Worm (Caenorhabditis elegans) whole organism, L4 larva: ENCODE data around the gene dhps-1.

Experiments
- D1046.2 ChIP-seq: fragments of 200-800 bp; sonication (Bioruptor generic); IDR thresholded peaks from 2 replicates; pipeline ENCODE4 v1.3.6; 2022; ENCODE audit warnings: missing genetic modification characterization, missing compliant biosample characterization
- T20F7.1 ChIP-seq: fragments of 200-800 bp; sonication (Bioruptor generic); optimal IDR thresholded peaks from 2 replicates; lab custom pipeline; 2018; ENCODE audit warnings: mild to moderate bottlenecking, missing genetic modification characterization, missing compliant biosample characterization
- ZK337.2 ChIP-seq: fragments of 200-800 bp; sonication (Bioruptor generic); IDR thresholded peaks from 2 replicates; pipeline ENCODE4 v1.3.6; 2022; ENCODE audit warnings: missing genetic modification reagents, missing genetic modification characterization, missing compliant biosample characterization
- aha-1 ChIP-seq: fragments of 150-350 bp; peaks from one replicate; lab custom pipeline; 2014; ENCODE audit warnings: missing biosample characterization, missing genetic modification characterization
- ama-1 ChIP-seq: fragments of 150-350 bp; optimal IDR thresholded peaks from 2 replicates; lab custom pipeline; 2014; ENCODE audit warnings: inconsistent platforms, mixed read lengths
- ceh-20 ChIP-seq: fragments of 200-800 bp; sonication (Bioruptor generic); IDR thresholded peaks from 2 replicates; pipeline ENCODE4 v1.3.6; 2022; ENCODE audit warnings: missing genetic modification reagents, missing genetic modification characterization, missing compliant biosample characterization
- cey-2 ChIP-seq: sonication (generic microtip); optimal IDR thresholded peaks from 3 replicates; lab custom pipeline; 2017; ENCODE audit warnings: missing genetic modification characterization, mild to moderate bottlenecking, missing compliant biosample characterization, antibody characterized with exemption, borderline replicate concordance; ENCODE audit not compliant: insufficient read depth
- dmd-9 ChIP-seq: fragments of 200-800 bp; sonication (Bioruptor generic); IDR thresholded peaks from 2 replicates; pipeline ENCODE4 v1.3.6; 2022; ENCODE audit warnings: missing genetic modification reagents, missing genetic modification characterization, missing compliant biosample characterization
- egl-43 ChIP-seq: fragments of 200-800 bp; sonication (Bioruptor generic); IDR thresholded peaks from 2 replicates; pipeline ENCODE4 v1.3.6; 2022; ENCODE audit warnings: missing genetic modification reagents, missing genetic modification characterization, missing compliant biosample characterization
- hlh-11 ChIP-seq: fragments of 200-800 bp; sonication (Bioruptor generic); optimal IDR thresholded peaks from 2 replicates; lab custom pipeline; 2018; ENCODE audit warnings: mild to moderate bottlenecking, missing genetic modification characterization, missing compliant biosample characterization
- hlh-30 ChIP-seq: sonication (generic microtip); optimal IDR thresholded peaks from 2 replicates; lab custom pipeline; 2017; ENCODE audit warnings: antibody characterized with exemption, mild to moderate bottlenecking, missing genetic modification characterization, missing compliant biosample characterization; ENCODE audit not compliant: insufficient read depth
- hmg-1.1 ChIP-seq: fragments of 200-800 bp; sonication (Bioruptor generic); IDR thresholded peaks from 2 replicates; pipeline ENCODE4 v1.3.6; 2022; ENCODE audit warnings: missing genetic modification reagents, missing genetic modification characterization, missing compliant biosample characterization
- lin-13 ChIP-seq: fragments of 150-350 bp; optimal IDR thresholded peaks from 2 replicates; lab custom pipeline; 2014; ENCODE audit warnings: missing biosample characterization, missing genetic modification reagents, missing genetic modification characterization
- lin-38 ChIP-seq: fragments of 200-800 bp; sonication (Bioruptor generic); IDR thresholded peaks from 2 replicates; pipeline ENCODE4 v1.3.6; 2022; ENCODE audit warnings: missing genetic modification reagents, missing genetic modification characterization, missing compliant biosample characterization
- madf-5 ChIP-seq, 2 experiments: fragments of 200-800 bp; sonication (Bioruptor generic); IDR thresholded peaks; 2 replicates each; pipeline ENCODE4 v1.3.6; 2022; ENCODE audit warnings: missing compliant biosample characterization in 2 of 2, missing genetic modification characterization in 2 of 2
- madf-9 ChIP-seq: fragments of 200-800 bp; sonication (Bioruptor generic); conservative IDR thresholded peaks from 2 replicates; pipeline ENCODE4 v1.3.6; 2022; ENCODE audit warnings: missing genetic modification reagents, missing genetic modification characterization, missing compliant biosample characterization
- mep-1 ChIP-seq: fragments of 150-350 bp; sonication (generic microtip); optimal IDR thresholded peaks from 3 replicates; lab custom pipeline; 2014; ENCODE audit warnings: missing biosample characterization, missing genetic modification characterization
- mes-2 ChIP-seq: sonication (generic microtip); optimal IDR thresholded peaks from 2 replicates; lab custom pipeline; 2016; ENCODE audit warnings: missing genotype, mild to moderate bottlenecking, missing genetic modification characterization, missing compliant biosample characterization; ENCODE audit not compliant: poor library complexity, severe bottlenecking
- nhr-102 ChIP-seq: sonication (generic microtip); optimal IDR thresholded peaks from 2 replicates; lab custom pipeline; 2016; ENCODE audit warnings: mild to moderate bottlenecking, missing genetic modification characterization, moderate library complexity, missing compliant biosample characterization
- nhr-28 ChIP-seq: fragments of 150-350 bp; optimal IDR thresholded peaks from 2 replicates; lab custom pipeline; 2014; ENCODE audit warnings: missing biosample characterization, missing genetic modification characterization
- nhr-48 ChIP-seq: sonication (generic microtip); optimal IDR thresholded peaks from 2 replicates; lab custom pipeline; 2016; ENCODE audit warnings: mild to moderate bottlenecking, missing genetic modification characterization, missing compliant biosample characterization
- nhr-76 ChIP-seq: fragments of 150-350 bp; optimal IDR thresholded peaks from 2 replicates; lab custom pipeline; 2014; ENCODE audit warnings: missing biosample characterization, missing genetic modification characterization
- pqm-1 ChIP-seq: sonication (generic microtip); optimal IDR thresholded peaks from 2 replicates; lab custom pipeline; 2017; ENCODE audit warnings: missing biosample characterization, missing genetic modification characterization
- rbr-2 ChIP-seq: sonication (generic microtip); optimal IDR thresholded peaks from 2 replicates; lab custom pipeline; 2016; ENCODE audit warnings: missing genotype, missing genetic modification characterization, missing compliant biosample characterization
- saeg-2 ChIP-seq: fragments of 200-800 bp; sonication (Bioruptor generic); IDR thresholded peaks from 2 replicates; pipeline ENCODE4 v1.3.6; 2022; ENCODE audit warnings: missing genetic modification reagents, missing genetic modification characterization, missing compliant biosample characterization
- snpc-1.2 ChIP-seq: fragments of 200-800 bp; sonication (Bioruptor generic); IDR thresholded peaks from 2 replicates; pipeline ENCODE4 v1.3.6; 2022; ENCODE audit warnings: missing genetic modification reagents, missing genetic modification characterization, missing compliant biosample characterization
- unc-62 ChIP-seq, 3 experiments: fragments of 150-350 bp in 1 of 3; sonication (generic microtip); optimal IDR thresholded peaks in 2 of 3; peaks in 1 of 3; 1 replicate in 1 of 3; 2 replicates in 2 of 3; lab custom pipeline; 2014 to 2017; ENCODE audit warnings: missing biosample characterization in 3 of 3, missing genetic modification characterization in 3 of 3, missing genetic modification reagents in 3 of 3, missing genotype in 1 of 3
- zag-1 ChIP-seq: fragments of 150-350 bp; optimal IDR thresholded peaks from 2 replicates; lab custom pipeline; 2014; ENCODE audit warnings: missing biosample characterization, missing genetic modification characterization

Gene dhps-1

DNA sequence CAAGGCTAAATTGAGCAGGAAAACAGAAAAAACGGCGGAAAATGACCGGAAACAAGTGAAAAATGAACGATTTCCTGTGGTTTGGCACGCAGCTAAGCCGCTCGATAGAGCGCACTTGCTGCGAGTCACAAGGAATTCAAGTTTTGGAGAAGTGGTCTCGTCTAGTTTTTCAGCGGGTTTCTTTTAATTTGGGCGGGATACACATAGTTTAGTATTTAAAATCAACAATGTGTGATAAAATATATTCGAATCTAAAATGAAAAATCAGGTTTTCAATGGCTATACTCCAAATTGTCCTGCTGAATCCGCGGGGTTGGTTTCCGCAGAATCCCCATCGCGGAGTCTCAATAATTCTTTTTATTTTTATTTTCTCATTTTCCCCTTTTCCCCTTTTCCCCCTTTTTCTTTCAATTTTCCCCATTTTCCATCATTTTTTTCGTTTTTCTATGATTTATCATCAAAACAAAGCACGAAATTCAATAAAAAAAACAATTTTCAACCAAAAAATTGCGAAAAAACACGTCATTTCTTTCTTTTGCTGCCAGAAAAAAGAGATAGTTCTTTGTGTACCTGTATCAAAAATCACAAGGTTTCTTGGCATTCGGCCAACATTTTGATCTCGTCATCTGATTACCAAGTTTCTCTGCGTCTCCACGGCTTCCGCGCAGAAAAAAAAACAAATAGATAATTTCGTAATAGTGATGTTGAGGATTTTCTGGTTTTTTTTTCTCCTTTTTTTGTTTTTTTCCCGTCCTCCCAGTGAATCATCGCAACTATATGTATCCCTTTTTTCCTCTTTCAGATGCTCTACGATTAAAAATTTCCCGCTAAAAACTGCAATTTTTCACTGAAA is 49.5 kb downstream of the dhps-1 start, which contains the start of gene ippk-1 (continued):
- peak; percentile 83 for TF ChIP-seq hlh-30
- TF ChIP-seq hmg-1.1 (GFP tag; lab: Robert Waterston, UW) = peak; percentile 64
- peak; percentile 62 for TF ChIP-seq mes-2
- no peak for TF ChIP-seq snpc-1.2 (GFP tag; lab: Robert Waterston, UW)
- peak; percentile 38 for TF ChIP-seq rbr-2 (tag; lab: Kevin White, UChicago)
- peak; percentile 51 for TF ChIP-seq T20F7.1
- no peak for TF ChIP-seq ZK337.2 (GFP tag; lab: Robert Waterston, UW)
- TF ChIP-seq mep-1 (tag; lab: Kevin White, UChicago) = peak; percentile 30
- TF ChIP-seq lin-13 (GFP tag; lab: Kevin White, UChicago) = no peak
- 0 out of 2 replicates have a peak, but pooled peaks have one; percentile 16 for TF ChIP-seq dmd-9 (GFP tag; lab: Robert Waterston, UW)
- TF ChIP-seq ceh-20 (GFP tag; lab: Robert Waterston, UW) = peak; percentile 12; the same call in 1 of the 2 replicates
- TF ChIP-seq ama-1 (lab: Kevin White, UChicago) = no peak
- TF ChIP-seq nhr-48 (tag; lab: Kevin White, UChicago) = peak; percentile 32
- TF ChIP-seq nhr-28 (tag; lab: Kevin White, UChicago) = peak; percentile 71
- peak; percentile 27 for TF ChIP-seq nhr-76 (tag; lab: Kevin White, UChicago)
- TF ChIP-seq madf-9 (GFP tag; lab: Robert Waterston, UW) = peak; percentile 35; the same call in 1 of the 2 replicates
- peak; percentile 96 for TF ChIP-seq aha-1 (tag; lab: Kevin White, UChicago)
- TF ChIP-seq egl-43 (GFP tag; lab: Robert Waterston, UW) = 0 out of 2 replicates have a peak, but pooled peaks have one; percentile 28
- TF ChIP-seq hlh-11 (tag; lab: Kevin White, UChicago) = peak; percentile 64
- TF ChIP-seq saeg-2 (GFP tag; lab: Robert Waterston, UW) = no peak
- TF ChIP-seq zag-1 (tag; lab: Kevin White, UChicago) = no peak
- peak; percentile 88 for TF ChIP-seq lin-38 (GFP tag; lab: Robert Waterston, UW)
- TF ChIP-seq cey-2 = no peak
- peak in 1 of 2 experiments; percentile 56 for TF ChIP-seq unc-62 (GFP tag; optimal IDR thresholded peaks at IDR 0.05 in 1 of 2; lab: Kevin White, UChicago)
- TF ChIP-seq unc-62 (tag; optimal IDR thresholded peaks at IDR 0.05; lab: Kevin White, UChicago) = no peak
- TF ChIP-seq pqm-1 = peak; percentile 12
- no peak for TF ChIP-seq nhr-102
- TF ChIP-seq madf-5 (GFP tag; IDR thresholded peaks at IDR 0.05; lab: Robert Waterston, UW) = 0 out of 4 replicates have a peak, but pooled peaks of 1 of the 2 experiments have one; percentile 13
- TF ChIP-seq D1046.2 = no peak
- TF ChIP-seq, all 104 proteins: peak for 30
